Fruit fly (Drosophila melanogaster) whole organism, prepupa: ENCODE data around the gene CG12035.

Experiments
- Blimp-1 ChIP-seq: fragments of 200-800 bp; sonication (Bioruptor generic); optimal IDR thresholded peaks from 3 replicates; lab custom pipeline; 2017; ENCODE audit warnings: missing biosample characterization, missing genetic modification characterization, mild to moderate bottlenecking, moderate library complexity, missing genetic modification reagents
- CG10631 ChIP-seq: fragments of 200-800 bp; sonication (Bioruptor generic); optimal IDR thresholded peaks from 2 replicates; lab custom pipeline; 2016; ENCODE audit warnings: missing biosample characterization, missing genetic modification characterization
- CG10669 ChIP-seq: fragments of 200-800 bp; sonication (Bioruptor generic); optimal IDR thresholded peaks from 3 replicates; lab custom pipeline; 2018; ENCODE audit warnings: missing biosample characterization, mild to moderate bottlenecking, missing genetic modification characterization, moderate library complexity
- CG11294 ChIP-seq: fragments of 200-800 bp; sonication (Bioruptor generic); IDR thresholded peaks from 2 replicates; pipeline ENCODE4 v1.3.6; 2022; ENCODE audit warnings: missing biosample characterization, missing genetic modification characterization
- CG15336 ChIP-seq: fragments of 200-800 bp; sonication (Bioruptor generic); IDR thresholded peaks from 2 replicates; pipeline ENCODE4 v1.3.6; 2022; ENCODE audit warnings: missing biosample characterization, missing genetic modification characterization
- CG1621 ChIP-seq: fragments of 200-800 bp; sonication (Bioruptor generic); optimal IDR thresholded peaks from 3 replicates; lab custom pipeline; 2018; ENCODE audit warnings: missing biosample characterization, mild to moderate bottlenecking, missing genetic modification characterization
- CG16779 ChIP-seq: fragments of 200-800 bp; sonication (Bioruptor generic); optimal IDR thresholded peaks from 3 replicates; lab custom pipeline; 2017; ENCODE audit warnings: missing biosample characterization, mild to moderate bottlenecking, missing genetic modification characterization
- CG31627 ChIP-seq: fragments of 200-800 bp; sonication (Bioruptor generic); optimal IDR thresholded peaks from 3 replicates; lab custom pipeline; 2016; ENCODE audit warnings: missing biosample characterization, missing genetic modification characterization
- CG32006 ChIP-seq: fragments of 200-800 bp; sonication (Bioruptor generic); optimal IDR thresholded peaks from 3 replicates; lab custom pipeline; 2017; ENCODE audit warnings: missing biosample characterization, mild to moderate bottlenecking, missing genetic modification characterization
- CG34406 ChIP-seq: fragments of 200-800 bp; sonication (Bioruptor generic); optimal IDR thresholded peaks from 3 replicates; lab custom pipeline; 2016; ENCODE audit warnings: missing biosample characterization, missing genetic modification characterization
- CG4318 ChIP-seq: fragments of 200-800 bp; sonication (Bioruptor generic); optimal IDR thresholded peaks from 3 replicates; lab custom pipeline; 2017; ENCODE audit warnings: missing biosample characterization, mild to moderate bottlenecking, missing genetic modification characterization
- CG6163 ChIP-seq: fragments of 200-800 bp; sonication (Bioruptor generic); IDR thresholded peaks from 3 replicates; pipeline ENCODE4 v1.3.6; 2022; ENCODE audit warnings: missing biosample characterization, missing genetic modification characterization
- CG6276 ChIP-seq: fragments of 200-800 bp; sonication (Bioruptor generic); optimal IDR thresholded peaks from 2 replicates; lab custom pipeline; 2017; ENCODE audit warnings: missing biosample characterization, mild to moderate bottlenecking, missing genetic modification characterization
- CG6792 ChIP-seq: fragments of 200-800 bp; sonication (Bioruptor generic); optimal IDR thresholded peaks from 3 replicates; lab custom pipeline; 2016; ENCODE audit warnings: missing biosample characterization, missing genetic modification characterization
- CG6808 ChIP-seq: fragments of 200-800 bp; sonication (Bioruptor generic); optimal IDR thresholded peaks from 3 replicates; lab custom pipeline; 2017; ENCODE audit warnings: missing biosample characterization, missing genetic modification characterization, mild to moderate bottlenecking, moderate library complexity, missing genetic modification reagents
- CG6854 ChIP-seq: fragments of 200-800 bp; sonication (Bioruptor generic); optimal IDR thresholded peaks from 2 replicates; lab custom pipeline; 2017; ENCODE audit warnings: missing biosample characterization, mild to moderate bottlenecking, missing genetic modification characterization
- CG7368 ChIP-seq: fragments of 200-800 bp; sonication (Bioruptor generic); optimal IDR thresholded peaks from 3 replicates; lab custom pipeline; 2016; ENCODE audit warnings: missing biosample characterization, missing genetic modification characterization
- CG8119 ChIP-seq: fragments of 200-800 bp; sonication (Bioruptor generic); IDR thresholded peaks from 3 replicates; pipeline ENCODE4 v1.3.6; 2022; ENCODE audit warnings: missing biosample characterization, missing genetic modification characterization
- CG8319 ChIP-seq: fragments of 200-800 bp; sonication (Bioruptor generic); optimal IDR thresholded peaks from 3 replicates; lab custom pipeline; 2016; ENCODE audit warnings: missing biosample characterization, missing genetic modification characterization
- CG8632 ChIP-seq: fragments of 200-800 bp; sonication (Bioruptor generic); optimal IDR thresholded peaks from 3 replicates; lab custom pipeline; 2016; ENCODE audit warnings: missing biosample characterization, missing genetic modification characterization
- CG9139 ChIP-seq: fragments of 200-800 bp; sonication (Bioruptor generic); optimal IDR thresholded peaks from 3 replicates; lab custom pipeline; 2017; ENCODE audit warnings: missing biosample characterization, mild to moderate bottlenecking, missing genetic modification characterization
- Eip75B ChIP-seq: fragments of 200-800 bp; sonication (Bioruptor generic); optimal IDR thresholded peaks from 3 replicates; lab custom pipeline; 2016; ENCODE audit warnings: missing biosample characterization, missing genetic modification characterization
- Eip93F ChIP-seq: fragments of 200-800 bp; sonication (Bioruptor generic); optimal IDR thresholded peaks from 2 replicates; lab custom pipeline; 2016; ENCODE audit warnings: missing biosample characterization, mild to moderate bottlenecking, missing genetic modification characterization
- Ets21C ChIP-seq: fragments of 200-800 bp; sonication (Bioruptor generic); optimal IDR thresholded peaks from 3 replicates; lab custom pipeline; 2016; ENCODE audit warnings: missing biosample characterization, missing genetic modification characterization
- Ets96B ChIP-seq: fragments of 200-800 bp; optimal IDR thresholded peaks from 2 replicates; lab custom pipeline; 2019; ENCODE audit warnings: missing biosample characterization, mild to moderate bottlenecking, missing genetic modification characterization, moderate library complexity
- Gug ChIP-seq: fragments of 200-800 bp; sonication (Bioruptor generic); IDR thresholded peaks from 2 replicates; pipeline ENCODE4 v1.3.6; 2022; ENCODE audit warnings: missing biosample characterization, missing genetic modification characterization
- Hr38 ChIP-seq: sonication (Bioruptor generic); optimal IDR thresholded peaks from 2 replicates; lab custom pipeline; 2016; ENCODE audit warnings: missing biosample characterization, missing genetic modification characterization
- Hr39 ChIP-seq: fragments of 200-800 bp; sonication (Bioruptor generic); optimal IDR thresholded peaks from 2 replicates; lab custom pipeline; 2016; ENCODE audit warnings: missing biosample characterization, missing genetic modification characterization
- Hr4 ChIP-seq: fragments of 200-800 bp; sonication (Bioruptor generic); optimal IDR thresholded peaks from 3 replicates; lab custom pipeline; 2016; ENCODE audit warnings: missing biosample characterization, missing genetic modification characterization
- Met ChIP-seq: fragments of 200-800 bp; sonication (Bioruptor generic); optimal IDR thresholded peaks from 3 replicates; lab custom pipeline; 2016; ENCODE audit warnings: missing biosample characterization, missing genetic modification characterization
- OdsH ChIP-seq: fragments of 200-800 bp; sonication (Bioruptor generic); optimal IDR thresholded peaks from 3 replicates; lab custom pipeline; 2016; ENCODE audit warnings: missing biosample characterization, missing genetic modification characterization
- Sox102F ChIP-seq: fragments of 200-800 bp; sonication (Bioruptor generic); optimal IDR thresholded peaks from 2 replicates; lab custom pipeline; 2016; ENCODE audit warnings: missing biosample characterization, mild to moderate bottlenecking, missing genetic modification characterization
- Sox15 ChIP-seq: fragments of 200-800 bp; sonication (Bioruptor generic); optimal IDR thresholded peaks from 3 replicates; lab custom pipeline; 2016; ENCODE audit warnings: missing biosample characterization, missing genetic modification characterization
- achi ChIP-seq: fragments of 200-800 bp; sonication (Bioruptor generic); optimal IDR thresholded peaks from 3 replicates; lab custom pipeline; 2016; ENCODE audit warnings: missing biosample characterization, missing genetic modification characterization
- acj6 ChIP-seq: fragments of 200-800 bp; sonication (Bioruptor generic); optimal IDR thresholded peaks from 3 replicates; lab custom pipeline; 2016; ENCODE audit warnings: missing biosample characterization, missing genetic modification characterization
- cyc ChIP-seq: fragments of 200-800 bp; sonication (Bioruptor generic); optimal IDR thresholded peaks from 3 replicates; lab custom pipeline; 2016; ENCODE audit warnings: missing biosample characterization, missing genetic modification characterization
- dsx ChIP-seq: fragments of 200-800 bp; optimal IDR thresholded peaks from 3 replicates; lab custom pipeline; 2019; ENCODE audit warnings: missing biosample characterization, mild to moderate bottlenecking, missing genetic modification characterization, moderate library complexity; ENCODE audit not compliant: poor library complexity, severe bottlenecking
- eg ChIP-seq: fragments of 200-800 bp; sonication (Bioruptor generic); IDR thresholded peaks from 3 replicates; pipeline ENCODE4 v1.3.6; 2022; ENCODE audit warnings: missing biosample characterization, missing genetic modification characterization
- esn ChIP-seq: fragments of 200-800 bp; sonication (Bioruptor generic); optimal IDR thresholded peaks from 2 replicates; lab custom pipeline; 2016; ENCODE audit warnings: missing biosample characterization, mild to moderate bottlenecking, missing genetic modification characterization, moderate library complexity
- fd85E ChIP-seq: fragments of 200-800 bp; sonication (Bioruptor generic); optimal IDR thresholded peaks from 3 replicates; lab custom pipeline; 2016; ENCODE audit warnings: missing biosample characterization, missing genetic modification characterization
- fkh ChIP-seq: fragments of 200-800 bp; sonication (Bioruptor generic); optimal IDR thresholded peaks from 3 replicates; lab custom pipeline; 2017; ENCODE audit warnings: missing biosample characterization, mild to moderate bottlenecking, missing genetic modification characterization, moderate library complexity
- lz ChIP-seq: fragments of 200-800 bp; sonication (Bioruptor generic); optimal IDR thresholded peaks from 3 replicates; lab custom pipeline; 2016; ENCODE audit warnings: missing biosample characterization, missing genetic modification characterization
- net ChIP-seq: fragments of 200-800 bp; sonication (Bioruptor generic); optimal IDR thresholded peaks from 3 replicates; lab custom pipeline; 2016; ENCODE audit warnings: missing biosample characterization, missing genetic modification characterization
- pdm3 ChIP-seq: fragments of 200-800 bp; sonication (Bioruptor generic); optimal IDR thresholded peaks from 3 replicates; lab custom pipeline; 2016; ENCODE audit warnings: missing biosample characterization, missing genetic modification characterization
- salr ChIP-seq, 2 experiments: fragments of 200-800 bp; sonication (Bioruptor generic); optimal IDR thresholded peaks; 3 replicates each; lab custom pipeline; 2016 to 2018; ENCODE audit warnings: missing biosample characterization in 2 of 2, missing genetic modification characterization in 2 of 2, mild to moderate bottlenecking in 1 of 2
- spab ChIP-seq: fragments of 200-800 bp; sonication (Bioruptor generic); optimal IDR thresholded peaks from 2 replicates; lab custom pipeline; 2017; ENCODE audit warnings: missing biosample characterization, mild to moderate bottlenecking, missing genetic modification characterization, missing genetic modification reagents
- svp ChIP-seq: fragments of 200-800 bp; sonication (Bioruptor generic); peaks from one replicate; lab custom pipeline; 2016; ENCODE audit warnings: missing biosample characterization, missing genetic modification characterization
- topi ChIP-seq: fragments of 200-800 bp; sonication (Bioruptor generic); optimal IDR thresholded peaks from 3 replicates; lab custom pipeline; 2016; ENCODE audit warnings: missing biosample characterization, missing genetic modification characterization
- vri ChIP-seq: fragments of 200-800 bp; sonication (Bioruptor generic); optimal IDR thresholded peaks from 3 replicates; lab custom pipeline; 2016; ENCODE audit warnings: missing biosample characterization, mild to moderate bottlenecking, missing genetic modification characterization

The CG12035 gene

DNA sequence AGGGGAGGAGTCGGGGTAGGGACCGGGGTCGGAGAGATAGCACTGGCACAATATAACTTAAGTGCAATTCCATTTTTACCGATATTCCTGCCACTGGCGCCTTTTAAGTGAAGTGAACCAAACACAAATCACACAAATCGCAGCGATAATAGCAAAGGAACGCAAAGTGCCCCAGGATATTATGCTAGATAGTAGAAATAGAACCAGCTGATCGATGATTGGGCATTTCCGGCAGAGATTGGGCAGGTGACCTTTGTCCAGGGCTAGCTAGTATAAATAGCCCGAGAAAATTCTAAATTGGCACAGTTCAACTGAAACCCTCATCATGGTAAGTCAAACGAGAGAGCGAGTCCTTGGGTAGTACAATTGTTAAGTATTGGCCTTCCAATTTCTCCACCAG lies 29.9 kb upstream of the CG12035 start, which contains the start of gene CG12011:
TSS of gene CG12011 (plus strand) at position 301 of the 400 bp plus-strand sequence.
- TF ChIP-seq CG6163 (GFP tag; lab: Robert Waterston, UW): no peak
- TF ChIP-seq, all 60 proteins: peak for 0

DNA sequence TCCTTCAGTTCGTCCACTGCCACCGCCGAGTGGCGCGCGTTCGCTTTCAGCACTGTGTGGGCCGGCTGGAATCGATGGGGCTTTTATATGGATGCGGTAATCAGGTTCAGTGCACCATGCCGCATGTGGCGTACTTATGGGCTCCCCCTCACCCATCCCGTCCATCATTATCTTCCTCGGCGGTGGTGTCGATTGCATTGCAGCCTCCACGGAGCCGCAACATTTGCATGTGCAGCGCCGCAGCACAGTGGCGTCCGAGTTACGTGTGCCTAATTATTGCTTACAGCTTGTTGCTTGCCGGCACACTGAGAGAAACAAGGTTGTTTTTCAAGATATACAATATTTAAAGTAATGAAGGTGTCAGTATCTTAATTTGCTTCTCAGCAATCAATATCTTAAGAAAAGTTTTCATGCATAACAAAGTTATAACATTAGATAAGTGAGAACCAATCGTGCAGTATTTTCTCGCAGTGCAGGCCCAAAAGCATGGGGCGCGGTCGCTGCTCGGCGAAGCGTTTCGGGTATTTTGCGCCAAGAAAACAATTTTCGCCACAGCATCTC lies 21.7 kb upstream of the CG12035 start, which contains the start of gene CG13931:
TSS of gene CG13931 (minus strand) at position 41 of the 561 bp plus-strand sequence.
- TF ChIP-seq cyc (GFP tag; lab: Kevin White, UChicago) (peak; percentile 62), CG16779 (tag; lab: Kevin White, UChicago) (peak; percentile 16), Hr4 (peak; percentile 82), CG8319 (GFP tag; lab: Kevin White, UChicago) (peak; percentile 5), Ets96B (tag; lab: Kevin White, UChicago) (peak; percentile 53), CG10669 (peak; percentile 67), fd85E (GFP tag; lab: Kevin White, UChicago) (no peak), CG9139 (peak; percentile 45), Hr39 (GFP tag; lab: Kevin White, UChicago) (peak; percentile 68), pdm3 (GFP tag; lab: Kevin White, UChicago) (peak; percentile 76), OdsH (peak; percentile 68), Ets21C (GFP tag; lab: Kevin White, UChicago) (peak; percentile 16), CG7368 (GFP tag; lab: Kevin White, UChicago) (peak; percentile 72), Met (GFP tag; lab: Kevin White, UChicago) (peak; percentile 67), esn (GFP tag; lab: Kevin White, UChicago) (peak; percentile 63), Blimp-1 (no peak), CG15336 (GFP tag; lab: Robert Waterston, UW) (peak; percentile 76), CG8119 (GFP tag; lab: Robert Waterston, UW) (peak; percentile 82), CG1621 (peak; percentile 64), achi (GFP tag; lab: Kevin White, UChicago) (peak; percentile 53), lz (peak; percentile 60), CG11294 (GFP tag; lab: Robert Waterston, UW) (peak; percentile 54), topi (peak; percentile 53), dsx (GFP tag; lab: Kevin White, UChicago) (peak; percentile 53), vri (GFP tag; lab: Kevin White, UChicago) (peak; percentile 28), Eip93F (no peak), fkh (GFP tag; lab: Kevin White, UChicago) (no peak), svp (GFP tag; lab: Kevin White, UChicago) (peak; percentile 82), Eip75B (GFP tag; lab: Kevin White, UChicago) (peak; percentile 65), CG6808 (GFP tag; lab: Kevin White, UChicago) (peak; percentile 62), CG32006 (GFP tag; lab: Kevin White, UChicago) (peak; percentile 79), CG10631 (peak; percentile 72), Sox15 (GFP tag; lab: Kevin White, UChicago) (peak; percentile 37), CG31627 (GFP tag; lab: Kevin White, UChicago) (peak; percentile 57), Gug (peak; percentile 62), CG6163 (GFP tag; lab: Robert Waterston, UW) (peak; percentile 83), eg (GFP tag; lab: Robert Waterston, UW) (peak; percentile 84), acj6 (GFP tag; lab: Kevin White, UChicago) (peak; percentile 65), CG8632 (GFP tag; lab: Kevin White, UChicago) (peak; percentile 56), CG6854 (no peak), spab (GFP tag; lab: Kevin White, UChicago) (peak; percentile 57), CG6792 (GFP tag; lab: Kevin White, UChicago) (peak; percentile 67), net (peak; percentile 72), Hr38 (GFP tag; lab: Kevin White, UChicago) (no peak), salr (GFP tag; optimal IDR thresholded peaks at IDR 0.05; lab: Kevin White, UChicago) (peak; percentile 34 to 55), CG34406 (peak; percentile 60), CG4318 (GFP tag; lab: Kevin White, UChicago) (peak; percentile 35), Sox102F (peak; percentile 64), CG6276 (GFP tag; lab: Kevin White, UChicago) (peak; percentile 56)
